Comparison of ENCODE assay signal across 4 worm cellular contexts in genomic region chrII:3428158-3428704, ce11.
TF ChIP-seq lines count a peak whose summit lies in the region.

No protein-coding gene starts in this region.

TF ChIP-seq in whole organism, L1 larva, 84 proteins besides CTCF, POLR2A, EP300 and RAD21 (continued from another document and continues in another):
- TF ChIP-seq lin-15B (tag; optimal IDR thresholded peaks at IDR 0.05; lab: Kevin White, UChicago): no peak
- peak in 1 of 2 experiments; percentile 39 for TF ChIP-seq lsy-2 (tag; optimal IDR thresholded peaks at IDR 0.05; lab: Kevin White, UChicago)
- TF ChIP-seq rnt-1 (tag; optimal IDR thresholded peaks at IDR 0.05; lab: Kevin White, UChicago): no peak
- TF ChIP-seq snpc-4 (tag; optimal IDR thresholded peaks at IDR 0.05; lab: Kevin White, UChicago): no peak
- TF ChIP-seq pag-3 (tag; optimal IDR thresholded peaks at IDR 0.05; lab: Kevin White, UChicago; ENCODE audit: borderline replicate concordance, insufficient read depth): no peak
- no peak for TF ChIP-seq aha-1 (tag; optimal IDR thresholded peaks at IDR 0.05; lab: Kevin White, UChicago)
- no peak for TF ChIP-seq xbp-1 (tag; optimal IDR thresholded peaks at IDR 0.05; lab: Kevin White, UChicago)
- no peak for TF ChIP-seq skn-1 (tag; optimal IDR thresholded peaks at IDR 0.05; lab: Kevin White, UChicago)
- TF ChIP-seq lin-14 (GFP tag; optimal IDR thresholded peaks at IDR 0.05; lab: Kevin White, UChicago): peak; percentile 88
- no peak for TF ChIP-seq jun-1 (tag; optimal IDR thresholded peaks at IDR 0.05; lab: Kevin White, UChicago)
- TF ChIP-seq swsn-7 (tag; optimal IDR thresholded peaks at IDR 0.05; lab: Kevin White, UChicago): peak; percentile 25
- TF ChIP-seq F16B12.6 (tag; optimal IDR thresholded peaks at IDR 0.05; lab: Kevin White, UChicago): no peak
- TF ChIP-seq aly-2 (tag; optimal IDR thresholded peaks at IDR 0.05; lab: Kevin White, UChicago): no peak
- TF ChIP-seq ceh-8 (GFP tag; optimal IDR thresholded peaks at IDR 0.05; lab: Kevin White, UChicago): no peak
- peak; percentile 16 for TF ChIP-seq nhr-71 (tag; optimal IDR thresholded peaks at IDR 0.05; lab: Kevin White, UChicago)
- no peak for TF ChIP-seq nhr-77 (tag; optimal IDR thresholded peaks at IDR 0.05; lab: Kevin White, UChicago)
- TF ChIP-seq nhr-76 (tag; optimal IDR thresholded peaks at IDR 0.05; lab: Kevin White, UChicago): no peak
- no peak for TF ChIP-seq sptf-1 (tag; optimal IDR thresholded peaks at IDR 0.05; lab: Kevin White, UChicago)
- no peak for TF ChIP-seq unc-130 (tag; optimal IDR thresholded peaks at IDR 0.05; lab: Kevin White, UChicago)
- TF ChIP-seq efl-3 (GFP tag; optimal IDR thresholded peaks at IDR 0.05; lab: Kevin White, UChicago): no peak
- TF ChIP-seq snu-23 (GFP tag; optimal IDR thresholded peaks at IDR 0.05; lab: Kevin White, UChicago): no peak
- TF ChIP-seq dpl-1 (GFP tag; optimal IDR thresholded peaks at IDR 0.05; lab: Kevin White, UChicago): peak in 1 of 3 experiments; percentile 26
- no peak for TF ChIP-seq nhr-85 (tag; lab: Kevin White, UChicago)
- TF ChIP-seq ztf-11 (tag; optimal IDR thresholded peaks at IDR 0.05; lab: Kevin White, UChicago): no peak
- peak; percentile 62 for TF ChIP-seq fkh-8 (tag; optimal IDR thresholded peaks at IDR 0.05; lab: Kevin White, UChicago)
- no peak for TF ChIP-seq mef-2 (tag; optimal IDR thresholded peaks at IDR 0.05; lab: Kevin White, UChicago)
- TF ChIP-seq ets-5 (GFP tag; IDR thresholded peaks at IDR 0.05; lab: Robert Waterston, UW): no peak
- no peak for TF ChIP-seq blmp-1 (tag; optimal IDR thresholded peaks at IDR 0.05; lab: Kevin White, UChicago)
- peak; percentile 48 for TF ChIP-seq fkh-10 (GFP tag; optimal IDR thresholded peaks at IDR 0.05; lab: Kevin White, UChicago)
- TF ChIP-seq nhr-19 (GFP tag; conservative IDR thresholded peaks at IDR 0.05; lab: Robert Waterston, UW): no peak
- peak; percentile 32 for TF ChIP-seq unc-86 (tag; optimal IDR thresholded peaks at IDR 0.05; lab: Kevin White, UChicago)
- peak in 1 of 3 experiments; percentile 46 for TF ChIP-seq ceh-82 (tag; optimal IDR thresholded peaks at IDR 0.05; lab: Kevin White, UChicago)
- TF ChIP-seq efl-1 (optimal IDR thresholded peaks at IDR 0.05; lab: Kevin White, UChicago): peak; percentile 17 to 38
- TF ChIP-seq efl-1 (GFP tag; optimal IDR thresholded peaks at IDR 0.05 in 1 of 2; lab: Kevin White, UChicago): no peak

TF ChIP-seq in whole organism, L2 larva, 48 proteins besides CTCF, POLR2A, EP300 and RAD21 (continued from another document):
- TF ChIP-seq lsy-2 (tag; optimal IDR thresholded peaks at IDR 0.05; lab: Kevin White, UChicago): peak in 1 of 2 experiments; percentile 49
- peak in 1 of 2 experiments; percentile 51 for TF ChIP-seq mdl-1 (tag; optimal IDR thresholded peaks at IDR 0.05; lab: Kevin White, UChicago)
- peak; percentile 22 for TF ChIP-seq nhr-129 (tag; optimal IDR thresholded peaks at IDR 0.05; lab: Kevin White, UChicago)
- peak; percentile 73 for TF ChIP-seq unc-55 (GFP tag; optimal IDR thresholded peaks at IDR 0.05; lab: Kevin White, UChicago)
- peak; percentile 17 for TF ChIP-seq lin-13 (GFP tag; optimal IDR thresholded peaks at IDR 0.05; lab: Kevin White, UChicago)
- no peak for TF ChIP-seq ztf-4 (tag; optimal IDR thresholded peaks at IDR 0.05; lab: Kevin White, UChicago)
- TF ChIP-seq ztf-11 (tag; optimal IDR thresholded peaks at IDR 0.05; lab: Kevin White, UChicago): no peak
- TF ChIP-seq lin-39 (tag; optimal IDR thresholded peaks at IDR 0.05; lab: Kevin White, UChicago): no peak

TF ChIP-seq in whole organism, L4 larva, 104 proteins besides CTCF, POLR2A, EP300 and RAD21 (continued from another document and continues in another):
- no peak for TF ChIP-seq fos-1 (tag; optimal IDR thresholded peaks at IDR 0.05; lab: Kevin White, UChicago)
- 0 out of 2 replicates have a peak, but pooled peaks have one; percentile 20 for TF ChIP-seq egl-43 (GFP tag; IDR thresholded peaks at IDR 0.05; lab: Robert Waterston, UW)
- TF ChIP-seq unc-62 (GFP tag; optimal IDR thresholded peaks at IDR 0.05 in 1 of 2; lab: Kevin White, UChicago): no peak
- no peak for TF ChIP-seq unc-62 (tag; optimal IDR thresholded peaks at IDR 0.05; lab: Kevin White, UChicago)
- TF ChIP-seq F26F4.8 (GFP tag; conservative IDR thresholded peaks at IDR 0.05; lab: Robert Waterston, UW): no peak
- TF ChIP-seq hif-1 (tag; optimal IDR thresholded peaks at IDR 0.05; lab: Kevin White, UChicago): peak in 1 of 2 experiments; percentile 18
- TF ChIP-seq ceh-82 (tag; optimal IDR thresholded peaks at IDR 0.05; lab: Kevin White, UChicago): no peak
- no peak for TF ChIP-seq dve-1 (tag; optimal IDR thresholded peaks at IDR 0.05; lab: Kevin White, UChicago; ENCODE audit: insufficient read depth)
- TF ChIP-seq lin-29 (GFP tag; IDR thresholded peaks at IDR 0.05; lab: Robert Waterston, UW): no peak
- no peak for TF ChIP-seq gei-8 (GFP tag; optimal IDR thresholded peaks at IDR 0.05; lab: Kevin White, UChicago)
- TF ChIP-seq lir-3 (tag; optimal IDR thresholded peaks at IDR 0.05; lab: Kevin White, UChicago): no peak
- no peak for TF ChIP-seq zfp-3 (GFP tag; conservative IDR thresholded peaks at IDR 0.05; lab: Robert Waterston, UW)
- TF ChIP-seq daf-19 (GFP tag; conservative IDR thresholded peaks at IDR 0.05; lab: Robert Waterston, UW): no peak
- peak; percentile 1 for TF ChIP-seq hlh-11 (tag; optimal IDR thresholded peaks at IDR 0.05; lab: Kevin White, UChicago)
- no peak for TF ChIP-seq snpc-1.2 (GFP tag; IDR thresholded peaks at IDR 0.05; lab: Robert Waterston, UW)
- no peak for TF ChIP-seq mxl-2 (GFP tag; conservative IDR thresholded peaks at IDR 0.05; lab: Robert Waterston, UW)
- peak; percentile 93 for TF ChIP-seq aha-1 (tag; lab: Kevin White, UChicago)
- no peak for TF ChIP-seq nhr-11 (tag; optimal IDR thresholded peaks at IDR 0.05; lab: Kevin White, UChicago)
- no peak for TF ChIP-seq lin-1 (GFP tag; IDR thresholded peaks at IDR 0.05; lab: Robert Waterston, UW)
- TF ChIP-seq snpc-4 (tag; optimal IDR thresholded peaks at IDR 0.05; lab: Kevin White, UChicago): no peak
- TF ChIP-seq ZK546.5 (tag; optimal IDR thresholded peaks at IDR 0.05; lab: Kevin White, UChicago): no peak
- peak; percentile 71 for TF ChIP-seq hmg-1.1 (GFP tag; IDR thresholded peaks at IDR 0.05; lab: Robert Waterston, UW)
- no peak for TF ChIP-seq dmd-9 (GFP tag; IDR thresholded peaks at IDR 0.05; lab: Robert Waterston, UW)
- no peak for TF ChIP-seq F49E8.2 (tag; optimal IDR thresholded peaks at IDR 0.05; lab: Kevin White, UChicago; ENCODE audit: borderline replicate concordance)
- no peak for TF ChIP-seq cey-2 (tag; optimal IDR thresholded peaks at IDR 0.05; lab: Kevin White, UChicago; ENCODE audit: borderline replicate concordance, insufficient read depth)
- TF ChIP-seq lsy-2 (tag; optimal IDR thresholded peaks at IDR 0.05; lab: Kevin White, UChicago): peak in 1 of 2 experiments; percentile 29
- no peak for TF ChIP-seq ztf-11 (tag; optimal IDR thresholded peaks at IDR 0.05; lab: Kevin White, UChicago)
- TF ChIP-seq php-3 (GFP tag; IDR thresholded peaks at IDR 0.05; lab: Robert Waterston, UW): no peak
- no peak for TF ChIP-seq ama-1 (optimal IDR thresholded peaks at IDR 0.05; lab: Kevin White, UChicago)
- peak; percentile 82 for TF ChIP-seq set-16 (GFP tag; IDR thresholded peaks at IDR 0.05; lab: Robert Waterston, UW)
- peak; percentile 46 for TF ChIP-seq mep-1 (tag; optimal IDR thresholded peaks at IDR 0.05; lab: Kevin White, UChicago)
- TF ChIP-seq daf-16 (GFP tag; optimal IDR thresholded peaks at IDR 0.05; lab: Kevin White, UChicago): no peak
- no peak for TF ChIP-seq daf-16 (tag; optimal IDR thresholded peaks at IDR 0.05; lab: Kevin White, UChicago)
- peak; percentile 41 for TF ChIP-seq rbr-2 (tag; optimal IDR thresholded peaks at IDR 0.05; lab: Kevin White, UChicago)
- TF ChIP-seq nhr-6 (tag; optimal IDR thresholded peaks at IDR 0.05; lab: Kevin White, UChicago): no peak
- no peak for TF ChIP-seq lin-15B (tag; optimal IDR thresholded peaks at IDR 0.05; lab: Kevin White, UChicago)
- no peak for TF ChIP-seq nhr-102 (tag; optimal IDR thresholded peaks at IDR 0.05; lab: Kevin White, UChicago)
- TF ChIP-seq mdt-29 (GFP tag; IDR thresholded peaks at IDR 0.05; lab: Robert Waterston, UW): no peak
- no peak for TF ChIP-seq zip-2 (tag; optimal IDR thresholded peaks at IDR 0.05; lab: Kevin White, UChicago)
- TF ChIP-seq nhr-42 (GFP tag; IDR thresholded peaks at IDR 0.05; lab: Robert Waterston, UW): no peak
- no peak for TF ChIP-seq T20F7.1 (GFP tag; optimal IDR thresholded peaks at IDR 0.05; lab: Kevin White, UChicago)
- no peak for TF ChIP-seq nhr-111 (GFP tag; optimal IDR thresholded peaks at IDR 0.05; lab: Kevin White, UChicago)
- TF ChIP-seq fkh-10 (GFP tag; optimal IDR thresholded peaks at IDR 0.05; lab: Kevin White, UChicago): no peak
- no peak for TF ChIP-seq saeg-2 (GFP tag; IDR thresholded peaks at IDR 0.05; lab: Robert Waterston, UW)
- no peak for TF ChIP-seq sdz-12 (GFP tag; optimal IDR thresholded peaks at IDR 0.05; lab: Kevin White, UChicago)
- 0 out of 2 replicates have a peak, but pooled peaks have one; percentile 33 for TF ChIP-seq ctbp-1 (GFP tag; IDR thresholded peaks at IDR 0.05; lab: Robert Waterston, UW)
- TF ChIP-seq nhr-77 (tag; optimal IDR thresholded peaks at IDR 0.05; lab: Kevin White, UChicago): no peak
- TF ChIP-seq madf-9 (GFP tag; conservative IDR thresholded peaks at IDR 0.05; lab: Robert Waterston, UW): no peak
- TF ChIP-seq ceh-32 (tag; optimal IDR thresholded peaks at IDR 0.05; lab: Kevin White, UChicago; ENCODE audit: poor library complexity): no peak
- TF ChIP-seq spr-3 (GFP tag; optimal IDR thresholded peaks at IDR 0.05; lab: Kevin White, UChicago): no peak

TF ChIP-seq in whole organism, late embryonic, 69 proteins besides CTCF, POLR2A, EP300 and RAD21 (continued from another document):
- TF ChIP-seq fkh-6 (tag; optimal IDR thresholded peaks at IDR 0.05; lab: Kevin White, UChicago) (no peak), ceh-19 (GFP tag; optimal IDR thresholded peaks at IDR 0.05; lab: Kevin White, UChicago) (peak; percentile 49)
